Fruit fly (Drosophila melanogaster): ENCODE measurements around the gene GstD6.

dm6 chr3R:12408160-12408559, 31.2 kb downstream of the GstD6 start, which contains the start of gene CG5196:
- no peak for TF ChIP-seq usp (GFP tag; optimal IDR thresholded peaks at IDR 0.05)
- no peak for TF ChIP-seq psq (optimal IDR thresholded peaks at IDR 0.05)
- TF ChIP-seq EcR (GFP tag; optimal IDR thresholded peaks at IDR 0.05): no peak
